Fruit fly (Drosophila melanogaster): ENCODE data around the gene Kif19A.

Gene Kif19A

dm6 chr3R:14088887-14089567 is 29.2 kb downstream of the Kif19A start, which contains the start of gene Npc2b (continued):
- TF ChIP-seq CG11093 (GFP tag; IDR thresholded peaks at IDR 0.05) (no peak), pb (GFP tag; optimal IDR thresholded peaks at IDR 0.05) (no peak), CG17385 (GFP tag; optimal IDR thresholded peaks at IDR 0.05) (no peak), CG13775 (GFP tag; optimal IDR thresholded peaks at IDR 0.05) (peak; percentile 4), CG11695 (GFP tag; IDR thresholded peaks at IDR 0.05) (no peak), Lim3 (GFP tag; IDR thresholded peaks at IDR 0.05) (no peak), Poxn (GFP tag; IDR thresholded peaks at IDR 0.05) (no peak), CG3838 (GFP tag; optimal IDR thresholded peaks at IDR 0.05) (peak; percentile 17), Elba2 (GFP tag; optimal IDR thresholded peaks at IDR 0.05) (no peak), Hr39 (optimal IDR thresholded peaks at IDR 0.05) (no peak), ken (GFP tag; IDR thresholded peaks at IDR 0.05) (peak; percentile 50; the same call in 2 of the 3 replicates), CG31441 (GFP tag; IDR thresholded peaks at IDR 0.05) (no peak), CG2678 (tag; optimal IDR thresholded peaks at IDR 0.05) (peak; percentile 32), CG11085 (GFP tag; IDR thresholded peaks at IDR 0.05) (peak; percentile 46; the same call in 1 of the 2 replicates), crc (GFP tag; optimal IDR thresholded peaks at IDR 0.05) (no peak), pita (GFP tag; optimal IDR thresholded peaks at IDR 0.05) (peak; percentile 11), CG14860 (GFP tag; IDR thresholded peaks at IDR 0.05; ENCODE audit: partially characterized antibody) (no peak), CG32772 (GFP tag; IDR thresholded peaks at IDR 0.05) (no peak), Eip74EF (GFP tag; optimal IDR thresholded peaks at IDR 0.05) (peak in 1 of 2 experiments; percentile 55), Ada2b (GFP tag; IDR thresholded peaks at IDR 0.05) (peak; percentile 22; the same call in 1 of the 2 replicates), HmgZ (tag; optimal IDR thresholded peaks at IDR 0.05) (peak; percentile 79), psq (GFP tag; optimal IDR thresholded peaks at IDR 0.05) (peak; percentile 18), MTF-1 (GFP tag; optimal IDR thresholded peaks at IDR 0.05; ENCODE audit: borderline replicate concordance) (peak; percentile 54), croc (GFP tag; conservative IDR thresholded peaks at IDR 0.05) (no peak), Opbp (GFP tag; IDR thresholded peaks at IDR 0.05; ENCODE audit: partially characterized antibody) (peak; percentile 65; the same call in 2 of the 3 replicates), lab (GFP tag; optimal IDR thresholded peaks at IDR 0.05) (peak; percentile 68), schlank (tag; optimal IDR thresholded peaks at IDR 0.05) (no peak), dati (GFP tag; IDR thresholded peaks at IDR 0.05) (no peak), gem (tag; optimal IDR thresholded peaks at IDR 0.05) (peak; percentile 73), jigr1 (GFP tag; IDR thresholded peaks at IDR 0.05) (0 out of 3 replicates have a peak, but pooled peaks have one; percentile 7), org-1 (GFP tag; optimal IDR thresholded peaks at IDR 0.05) (no peak), dimm (GFP tag; IDR thresholded peaks at IDR 0.05) (no peak), Ravus (GFP tag; IDR thresholded peaks at IDR 0.05) (no peak), crol (GFP tag; IDR thresholded peaks at IDR 0.05) (no peak), slp2 (GFP tag; optimal IDR thresholded peaks at IDR 0.05) (no peak), CG8089 (GFP tag; optimal IDR thresholded peaks at IDR 0.05) (peak; percentile 23), nerfin-2 (GFP tag; IDR thresholded peaks at IDR 0.05; ENCODE audit: partially characterized antibody) (no peak), Ssrp (tag; optimal IDR thresholded peaks at IDR 0.05) (peak; percentile 27), Doc2 (GFP tag; IDR thresholded peaks at IDR 0.05) (no peak), CG7963 (GFP tag; IDR thresholded peaks at IDR 0.05; ENCODE audit: partially characterized antibody) (no peak), ap (GFP tag; IDR thresholded peaks at IDR 0.05) (no peak), seq (GFP tag; IDR thresholded peaks at IDR 0.05) (0 out of 2 replicates have a peak, but pooled peaks have one; percentile 19), Dip3 (GFP tag; optimal IDR thresholded peaks at IDR 0.05) (peak; percentile 50), bowl (GFP tag; IDR thresholded peaks at IDR 0.05) (no peak), CG9932 (GFP tag; IDR thresholded peaks at IDR 0.05) (peak; percentile 79), CG7839 (tag; optimal IDR thresholded peaks at IDR 0.05) (peak; percentile 54), odd (GFP tag; optimal IDR thresholded peaks at IDR 0.05) (no peak), ab (GFP tag; optimal IDR thresholded peaks at IDR 0.05) (no peak), CG33213 (GFP tag; optimal IDR thresholded peaks at IDR 0.05) (peak; percentile 67), CG9817 (tag; optimal IDR thresholded peaks at IDR 0.05) (peak; percentile 62)
